Worm (Caenorhabditis elegans) whole organism, L3 larva: ENCODE results near the gene nspb-9.

Experiments used
- R02D3.7 ChIP-seq: fragments of 150-350 bp; optimal IDR thresholded peaks from 2 replicates; lab custom pipeline; 2014; ENCODE audit warnings: missing biosample characterization, missing genetic modification characterization
- ZK546.5 ChIP-seq: sonication (generic microtip); optimal IDR thresholded peaks from 2 replicates; lab custom pipeline; 2017; ENCODE audit warnings: missing biosample characterization, missing genetic modification characterization
- aly-2 ChIP-seq: fragments of 150-350 bp; optimal IDR thresholded peaks from 2 replicates; lab custom pipeline; 2014; ENCODE audit warnings: missing biosample characterization, missing genetic modification characterization
- ama-1 ChIP-seq: fragments of 150-350 bp; optimal IDR thresholded peaks from 2 replicates; lab custom pipeline; 2018
- ceh-16 ChIP-seq: sonication (generic microtip); optimal IDR thresholded peaks from 2 replicates; lab custom pipeline; 2017; ENCODE audit warnings: missing biosample characterization, missing genetic modification characterization
- ceh-28 ChIP-seq: fragments of 150-350 bp; optimal IDR thresholded peaks from 2 replicates; lab custom pipeline; 2014; ENCODE audit warnings: missing biosample characterization, missing genetic modification reagents, missing genetic modification characterization
- ceh-82 ChIP-seq: fragments of 150-350 bp; optimal IDR thresholded peaks from 2 replicates; lab custom pipeline; 2014; ENCODE audit warnings: missing biosample characterization, missing genetic modification characterization
- ceh-9 ChIP-seq: sonication (generic microtip); optimal IDR thresholded peaks from 2 replicates; lab custom pipeline; 2018; ENCODE audit warnings: missing biosample characterization, missing genetic modification characterization
- daf-12 ChIP-seq: fragments of 150-350 bp; optimal IDR thresholded peaks from 2 replicates; lab custom pipeline; 2014; ENCODE audit warnings: missing biosample characterization, missing genetic modification reagents, missing genetic modification characterization
- egl-27 ChIP-seq: sonication (generic microtip); optimal IDR thresholded peaks from 4 replicates; lab custom pipeline; 2017; ENCODE audit warnings: missing biosample characterization, missing genetic modification reagents, missing genetic modification characterization
- egl-5 ChIP-seq: fragments of 150-350 bp; optimal IDR thresholded peaks from 2 replicates; lab custom pipeline; 2017; ENCODE audit warnings: missing biosample characterization, missing genetic modification reagents, missing genetic modification characterization, inconsistent platforms
- elt-1 ChIP-seq: fragments of 150-350 bp; optimal IDR thresholded peaks from 2 replicates; lab custom pipeline; 2014; ENCODE audit warnings: missing biosample characterization, missing genetic modification characterization
- elt-2 ChIP-seq: sonication (generic microtip); optimal IDR thresholded peaks from 2 replicates; lab custom pipeline; 2016; ENCODE audit warnings: missing genetic modification reagents, mild to moderate bottlenecking, missing genetic modification characterization, missing compliant biosample characterization
- elt-3 ChIP-seq, 3 experiments: fragments of 150-350 bp in 1 of 3; sonication (generic microtip) in 2 of 3; optimal IDR thresholded peaks; 2 replicates in 2 of 3; 4 replicates in 1 of 3; lab custom pipeline; 2014 to 2017; ENCODE audit warnings: missing biosample characterization in 3 of 3, missing genetic modification characterization in 3 of 3
- eor-1 ChIP-seq, 2 experiments: fragments of 150-350 bp; optimal IDR thresholded peaks; 2 replicates each; lab custom pipeline; 2014 to 2018; ENCODE audit warnings: missing biosample characterization in 2 of 2, missing genetic modification characterization in 2 of 2
- fkh-10 ChIP-seq: sonication (generic microtip); optimal IDR thresholded peaks from 2 replicates; lab custom pipeline; 2017; ENCODE audit warnings: missing biosample characterization, missing genetic modification reagents, missing genetic modification characterization
- fkh-2 ChIP-seq: fragments of 150-350 bp; optimal IDR thresholded peaks from 2 replicates; lab custom pipeline; 2014; ENCODE audit warnings: missing biosample characterization, missing genetic modification reagents, missing genetic modification characterization
- fos-1 ChIP-seq: fragments of 150-350 bp; optimal IDR thresholded peaks from 2 replicates; lab custom pipeline; 2014; ENCODE audit warnings: missing biosample characterization, missing genetic modification characterization
- hmg-11 ChIP-seq: sonication (generic microtip); optimal IDR thresholded peaks from 2 replicates; lab custom pipeline; 2016; ENCODE audit warnings: missing genetic modification characterization, missing compliant biosample characterization
- jun-1 ChIP-seq: fragments of 150-350 bp; optimal IDR thresholded peaks from 2 replicates; lab custom pipeline; 2014; ENCODE audit warnings: missing biosample characterization, missing genetic modification reagents, missing genetic modification characterization
- lin-15B ChIP-seq: fragments of 150-350 bp; optimal IDR thresholded peaks from 2 replicates; lab custom pipeline; 2014; ENCODE audit warnings: missing biosample characterization, missing genetic modification characterization
- lin-39 ChIP-seq: fragments of 150-350 bp; optimal IDR thresholded peaks from 2 replicates; lab custom pipeline; 2018; ENCODE audit warnings: missing biosample characterization, missing genetic modification reagents, missing genetic modification characterization
- lsy-12 ChIP-seq: sonication (generic microtip); optimal IDR thresholded peaks from 2 replicates; lab custom pipeline; 2016; ENCODE audit warnings: mild to moderate bottlenecking, missing genetic modification characterization, missing compliant biosample characterization
- mdl-1 ChIP-seq: fragments of 150-350 bp; optimal IDR thresholded peaks from 2 replicates; lab custom pipeline; 2014; ENCODE audit warnings: missing biosample characterization, missing genetic modification characterization
- mml-1 ChIP-seq: fragments of 150-350 bp; sonication (generic microtip); optimal IDR thresholded peaks from 3 replicates; lab custom pipeline; 2014; ENCODE audit warnings: missing biosample characterization, missing genetic modification characterization
- nfya-1 ChIP-seq: sonication (generic microtip); optimal IDR thresholded peaks from 2 replicates; lab custom pipeline; 2017; ENCODE audit warnings: missing genetic modification characterization, mild to moderate bottlenecking, missing compliant biosample characterization, antibody characterized with exemption, moderate library complexity; ENCODE audit not compliant: insufficient read depth
- nhr-11 ChIP-seq: fragments of 150-350 bp; optimal IDR thresholded peaks from 2 replicates; lab custom pipeline; 2014; ENCODE audit warnings: missing biosample characterization, missing genetic modification characterization
- nhr-12 ChIP-seq: fragments of 150-350 bp; optimal IDR thresholded peaks from 2 replicates; lab custom pipeline; 2014; ENCODE audit warnings: missing biosample characterization, missing genetic modification characterization
- nhr-23 ChIP-seq: fragments of 150-350 bp; optimal IDR thresholded peaks from 2 replicates; lab custom pipeline; 2014; ENCODE audit warnings: missing biosample characterization, missing genetic modification reagents, missing genetic modification characterization
- nhr-237 ChIP-seq: fragments of 150-350 bp; optimal IDR thresholded peaks from 2 replicates; lab custom pipeline; 2014; ENCODE audit warnings: missing biosample characterization, missing genetic modification characterization
- nhr-25 ChIP-seq: sonication (generic microtip); optimal IDR thresholded peaks from 2 replicates; lab custom pipeline; 2017; ENCODE audit warnings: missing biosample characterization, missing genetic modification characterization
- nhr-28 ChIP-seq: fragments of 150-350 bp; optimal IDR thresholded peaks from 2 replicates; lab custom pipeline; 2014; ENCODE audit warnings: missing biosample characterization, missing genetic modification characterization
- nhr-43 ChIP-seq: sonication (generic microtip); optimal IDR thresholded peaks from 2 replicates; lab custom pipeline; 2016; ENCODE audit warnings: mild to moderate bottlenecking, missing genetic modification characterization, missing compliant biosample characterization; ENCODE audit not compliant: poor library complexity, severe bottlenecking
- nhr-67 ChIP-seq: fragments of 150-350 bp; optimal IDR thresholded peaks from 2 replicates; lab custom pipeline; 2014; ENCODE audit warnings: missing biosample characterization, missing genetic modification characterization
- nhr-76 ChIP-seq: fragments of 150-350 bp; sonication (generic microtip); optimal IDR thresholded peaks from 5 replicates; lab custom pipeline; 2014; ENCODE audit warnings: missing biosample characterization, missing genetic modification characterization
- nhr-77 ChIP-seq: fragments of 150-350 bp; optimal IDR thresholded peaks from 2 replicates; lab custom pipeline; 2014; ENCODE audit warnings: missing biosample characterization, missing genetic modification characterization
- pha-4 ChIP-seq: fragments of 150-350 bp; optimal IDR thresholded peaks from 2 replicates; lab custom pipeline; 2014; ENCODE audit warnings: missing biosample characterization, missing genetic modification reagents, missing genetic modification characterization
- pqm-1 ChIP-seq: fragments of 150-350 bp; optimal IDR thresholded peaks from 2 replicates; lab custom pipeline; 2017; ENCODE audit warnings: missing biosample characterization, missing genetic modification characterization, inconsistent platforms
- sea-2 ChIP-seq: fragments of 150-350 bp; sonication (generic microtip); optimal IDR thresholded peaks from 4 replicates; lab custom pipeline; 2014; ENCODE audit warnings: missing biosample characterization, missing genetic modification reagents, missing genetic modification characterization
- skn-1 ChIP-seq: fragments of 150-350 bp; optimal IDR thresholded peaks from 2 replicates; lab custom pipeline; 2014; ENCODE audit warnings: missing biosample characterization, missing genetic modification characterization
- snpc-4 ChIP-seq: fragments of 150-350 bp; optimal IDR thresholded peaks from 2 replicates; lab custom pipeline; 2014; ENCODE audit warnings: missing biosample characterization, missing genetic modification characterization
- tbx-2 ChIP-seq: sonication (generic microtip); optimal IDR thresholded peaks from 2 replicates; lab custom pipeline; 2016; ENCODE audit warnings: mild to moderate bottlenecking, missing genetic modification characterization, missing compliant biosample characterization
- unc-39 ChIP-seq: sonication (generic microtip); optimal IDR thresholded peaks from 4 replicates; lab custom pipeline; 2017; ENCODE audit warnings: missing biosample characterization, missing genetic modification characterization
- unc-62 ChIP-seq: fragments of 150-350 bp; sonication (generic microtip); optimal IDR thresholded peaks from 4 replicates; lab custom pipeline; 2014; ENCODE audit warnings: missing biosample characterization, missing genetic modification reagents, missing genetic modification characterization
- zag-1 ChIP-seq: fragments of 150-350 bp; optimal IDR thresholded peaks from 2 replicates; lab custom pipeline; 2014; ENCODE audit warnings: missing biosample characterization, missing genetic modification characterization
- ztf-11 ChIP-seq: fragments of 150-350 bp; optimal IDR thresholded peaks from 2 replicates; lab custom pipeline; 2014; ENCODE audit warnings: missing biosample characterization, missing genetic modification characterization
- ztf-4 ChIP-seq: fragments of 150-350 bp; optimal IDR thresholded peaks from 2 replicates; lab custom pipeline; 2014; ENCODE audit warnings: missing biosample characterization, missing genetic modification characterization

Gene nspb-9

DNA sequence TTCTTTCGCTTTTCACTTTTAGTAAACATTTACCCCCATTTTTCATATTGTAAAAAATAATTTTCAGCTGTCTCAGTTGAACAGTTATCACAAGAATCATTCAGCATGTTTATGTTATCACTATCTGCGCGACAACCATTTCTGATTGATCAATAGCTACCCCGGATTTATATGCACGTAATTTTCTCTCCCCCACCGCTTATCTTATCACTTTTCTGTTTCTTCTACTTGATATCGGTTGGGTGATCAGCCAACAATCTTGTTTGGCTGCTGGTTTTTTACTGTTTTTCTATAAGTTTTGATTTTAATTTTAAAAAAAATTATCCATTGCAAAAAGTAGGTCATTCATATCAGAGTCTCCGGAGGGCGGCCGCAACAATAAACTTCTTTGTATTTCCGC, 17.1 kb downstream of the nspb-9 start:
- TF ChIP-seq fos-1 (no peak), unc-39 (no peak), lin-15B (tag; lab: Kevin White, UChicago) (no peak), elt-2 (tag; lab: Kevin White, UChicago) (no peak), elt-3 (tag; optimal IDR thresholded peaks at IDR 0.05; lab: Kevin White, UChicago) (peak in 2 of 3 experiments; percentile 90 to 94), ceh-9 (tag; lab: Kevin White, UChicago) (no peak)

DNA sequence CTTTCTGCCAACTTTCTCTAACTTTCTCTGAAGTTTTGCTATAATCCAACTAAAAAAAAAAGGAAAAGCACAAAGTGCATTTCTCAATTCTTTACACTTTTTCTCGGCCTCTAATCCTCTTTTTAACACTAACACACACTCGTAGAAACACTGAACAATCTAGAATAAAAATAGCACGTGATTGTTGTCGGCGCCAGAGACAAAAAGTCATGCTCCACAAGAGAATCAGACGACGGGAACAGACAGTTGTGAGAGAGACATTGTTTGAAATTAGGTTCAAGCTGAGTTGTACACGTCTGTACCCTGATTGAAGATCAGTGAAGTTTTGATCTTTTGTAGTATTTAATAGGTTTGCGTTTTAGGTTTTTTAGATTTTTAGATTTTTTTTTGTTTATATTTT, 17.7 kb downstream of the nspb-9 start:
- no peak for TF ChIP-seq fkh-10
- TF ChIP-seq pqm-1 (tag; lab: Kevin White, UChicago), result peak; percentile 95
- no peak for TF ChIP-seq elt-1 (tag; lab: Kevin White, UChicago)
- TF ChIP-seq eor-1 (tag; optimal IDR thresholded peaks at IDR 0.05; lab: Kevin White, UChicago), result no peak
- peak; percentile 9 for TF ChIP-seq nhr-77
- no peak for TF ChIP-seq R02D3.7
- TF ChIP-seq mml-1 (tag; lab: Kevin White, UChicago), result peak; percentile 30
- TF ChIP-seq lin-15B (tag; lab: Kevin White, UChicago), result peak; percentile 37
- no peak for TF ChIP-seq unc-39
- TF ChIP-seq nhr-237, result no peak
- TF ChIP-seq egl-27 (tag; lab: Kevin White, UChicago), result no peak
- TF ChIP-seq mdl-1 (tag; lab: Kevin White, UChicago), result no peak
- no peak for TF ChIP-seq ceh-28 (tag; lab: Kevin White, UChicago)
- TF ChIP-seq lin-39, result no peak
- no peak for TF ChIP-seq ZK546.5 (tag; lab: Kevin White, UChicago)
- peak; percentile 23 for TF ChIP-seq nhr-43 (tag; lab: Kevin White, UChicago)
- TF ChIP-seq sea-2 (GFP tag; lab: Kevin White, UChicago), result no peak
- TF ChIP-seq nhr-28 (tag; lab: Kevin White, UChicago), result no peak
- TF ChIP-seq unc-62, result no peak
- no peak for TF ChIP-seq zag-1 (tag; lab: Kevin White, UChicago)
- TF ChIP-seq nhr-76 (tag; lab: Kevin White, UChicago), result no peak
- TF ChIP-seq ceh-82, result no peak
- no peak for TF ChIP-seq nhr-25
- no peak for TF ChIP-seq ceh-16 (tag; lab: Kevin White, UChicago)
- peak; percentile 78 for TF ChIP-seq nhr-11 (tag; lab: Kevin White, UChicago)
- no peak for TF ChIP-seq ztf-11 (tag; lab: Kevin White, UChicago)
- TF ChIP-seq elt-2 (tag; lab: Kevin White, UChicago), result peak; percentile 85
- no peak for TF ChIP-seq ceh-9 (tag; lab: Kevin White, UChicago)
- peak; percentile 74 for TF ChIP-seq fkh-2 (tag; lab: Kevin White, UChicago)
- TF ChIP-seq ztf-4, result no peak
- no peak for TF ChIP-seq lsy-12 (tag; lab: Kevin White, UChicago)
- no peak for TF ChIP-seq pha-4
- TF ChIP-seq tbx-2, result no peak
- no peak for TF ChIP-seq hmg-11
- no peak for TF ChIP-seq nhr-67 (tag; lab: Kevin White, UChicago)
- peak; percentile 65 for TF ChIP-seq jun-1 (tag; lab: Kevin White, UChicago)
- no peak for TF ChIP-seq elt-3 (tag; optimal IDR thresholded peaks at IDR 0.05; lab: Kevin White, UChicago)
- peak; percentile 53 for TF ChIP-seq ama-1 (lab: Kevin White, UChicago)
- no peak for TF ChIP-seq egl-5
- TF ChIP-seq daf-12, result no peak
- TF ChIP-seq fos-1, result no peak
- TF ChIP-seq nhr-23 (tag; lab: Kevin White, UChicago), result no peak
- TF ChIP-seq snpc-4 (tag; lab: Kevin White, UChicago), result no peak
- peak; percentile 81 for TF ChIP-seq nfya-1 (tag; lab: Kevin White, UChicago)
- TF ChIP-seq nhr-12 (tag; lab: Kevin White, UChicago), result no peak
- TF ChIP-seq aly-2, result no peak
- TF ChIP-seq skn-1, result peak; percentile 50
